Fruit fly (Drosophila melanogaster) whole organism, embryonic: Measurements from ENCODE around the gene CG18649.

Experiments used
- Abd-B ChIP-seq: fragments of 200-800 bp; sonication (Bioruptor generic); optimal IDR thresholded peaks from 2 replicates; lab custom pipeline; 2018; ENCODE audit warnings: missing biosample characterization, mild to moderate bottlenecking, missing genetic modification characterization, moderate library complexity
- Aef1 ChIP-seq: fragments of 200-800 bp; sonication (Bioruptor generic); IDR thresholded peaks from 3 replicates; pipeline ENCODE4 v1.3.6; 2022; ENCODE audit warnings: missing biosample characterization, missing genetic modification characterization
- CG10267 ChIP-seq: fragments of 200-800 bp; sonication (Bioruptor generic); optimal IDR thresholded peaks from 2 replicates; lab custom pipeline; 2018; ENCODE audit warnings: missing biosample characterization, mild to moderate bottlenecking, missing genetic modification characterization, moderate library complexity
- CG10366 ChIP-seq: fragments of 200-800 bp; sonication (Bioruptor generic); IDR thresholded peaks from 2 replicates; pipeline ENCODE4 v1.3.6; 2022; ENCODE audit warnings: missing biosample characterization, missing genetic modification characterization
- CG13894 ChIP-seq: fragments of 200-800 bp; sonication (Bioruptor generic); optimal IDR thresholded peaks from 3 replicates; lab custom pipeline; 2018; ENCODE audit warnings: missing biosample characterization, mild to moderate bottlenecking, missing genetic modification characterization, moderate library complexity
- CG1529 ChIP-seq: fragments of 200-800 bp; sonication (Bioruptor generic); optimal IDR thresholded peaks from 3 replicates; lab custom pipeline; 2018; ENCODE audit warnings: missing biosample characterization, missing genetic modification characterization
- CG15514 ChIP-seq: fragments of 200-800 bp; sonication (Bioruptor generic); optimal IDR thresholded peaks from 3 replicates; lab custom pipeline; 2017; ENCODE audit warnings: missing biosample characterization, missing genetic modification characterization, mild to moderate bottlenecking, moderate library complexity, missing genetic modification reagents
- CG18011 ChIP-seq: fragments of 200-800 bp; sonication (Bioruptor generic); optimal IDR thresholded peaks from 2 replicates; lab custom pipeline; 2017; ENCODE audit warnings: missing biosample characterization, missing genetic modification characterization, mild to moderate bottlenecking, moderate library complexity, missing genotype
- CG18764 ChIP-seq: fragments of 200-800 bp; sonication (Bioruptor generic); optimal IDR thresholded peaks from 3 replicates; lab custom pipeline; 2016; ENCODE audit warnings: missing biosample characterization, missing genetic modification characterization
- CG2129 ChIP-seq: fragments of 200-800 bp; sonication (Bioruptor generic); IDR thresholded peaks from 2 replicates; pipeline ENCODE4 v1.3.6; 2022; ENCODE audit warnings: missing biosample characterization, missing genetic modification characterization; ENCODE audit not compliant: partially characterized antibody
- CG2199 ChIP-seq: fragments of 200-800 bp; sonication (Bioruptor generic); IDR thresholded peaks from 3 replicates; pipeline ENCODE4 v1.3.6; 2022; ENCODE audit warnings: missing biosample characterization, missing genetic modification characterization
- CG2712 ChIP-seq: fragments of 200-800 bp; optimal IDR thresholded peaks from 3 replicates; lab custom pipeline; 2019; ENCODE audit warnings: missing biosample characterization, mild to moderate bottlenecking, missing genetic modification characterization, moderate library complexity
- CG31441 ChIP-seq: fragments of 200-800 bp; sonication (Bioruptor generic); IDR thresholded peaks from 2 replicates; pipeline ENCODE4 v1.3.6; 2022; ENCODE audit warnings: missing biosample characterization, missing genetic modification characterization
- CG32532 ChIP-seq: fragments of 200-800 bp; sonication (Bioruptor generic); IDR thresholded peaks from 2 replicates; pipeline ENCODE4 v1.3.6; 2022; ENCODE audit warnings: missing biosample characterization, missing genetic modification characterization
- CG4730 ChIP-seq: fragments of 200-800 bp; sonication (Bioruptor generic); IDR thresholded peaks from 2 replicates; pipeline ENCODE4 v1.3.6; 2022; ENCODE audit warnings: missing biosample characterization, missing genetic modification characterization
- CG7357 ChIP-seq: fragments of 200-800 bp; sonication (Bioruptor generic); IDR thresholded peaks from 3 replicates; pipeline ENCODE4 v1.3.6; 2022; ENCODE audit warnings: missing biosample characterization, missing genetic modification characterization
- CG8281 ChIP-seq: fragments of 200-800 bp; sonication (Bioruptor generic); optimal IDR thresholded peaks from 2 replicates; lab custom pipeline; 2018; ENCODE audit warnings: missing biosample characterization, mild to moderate bottlenecking, missing genetic modification characterization, moderate library complexity
- CG9727 ChIP-seq: fragments of 200-800 bp; sonication (Bioruptor generic); optimal IDR thresholded peaks from 3 replicates; lab custom pipeline; 2017; ENCODE audit warnings: missing biosample characterization, mild to moderate bottlenecking, missing genetic modification characterization
- D ChIP-seq, 2 experiments: fragments of 200-800 bp in 1 of 2; fragments of >200 bp in 1 of 2; sonication (Bioruptor generic) in 1 of 2; optimal IDR thresholded peaks; 2 replicates in 1 of 2; 3 replicates in 1 of 2; lab custom pipeline; 2017; ENCODE audit warnings: mild to moderate bottlenecking in 1 of 2, missing biosample characterization in 1 of 2, missing genetic modification characterization in 1 of 2, missing genetic modification reagents in 1 of 2
- Elba2 ChIP-seq: fragments of 200-800 bp; sonication (Bioruptor generic); optimal IDR thresholded peaks from 3 replicates; lab custom pipeline; 2016; ENCODE audit warnings: missing biosample characterization, missing genetic modification characterization
- Fer3 ChIP-seq: fragments of 200-800 bp; sonication (Bioruptor generic); optimal IDR thresholded peaks from 2 replicates; lab custom pipeline; 2018; ENCODE audit warnings: missing biosample characterization, mild to moderate bottlenecking, missing genetic modification characterization, moderate library complexity
- Hr3 ChIP-seq: fragments of 200-800 bp; sonication (Bioruptor generic); optimal IDR thresholded peaks from 3 replicates; lab custom pipeline; 2016; ENCODE audit warnings: missing biosample characterization, missing genetic modification characterization
- Hsf ChIP-seq: fragments of 200-800 bp; sonication (Bioruptor generic); optimal IDR thresholded peaks from 3 replicates; lab custom pipeline; 2016; ENCODE audit warnings: missing biosample characterization, missing genetic modification characterization
- Oli ChIP-seq: fragments of 200-800 bp; sonication (Bioruptor generic); optimal IDR thresholded peaks from 2 replicates; lab custom pipeline; 2018; ENCODE audit warnings: missing biosample characterization, mild to moderate bottlenecking, missing genetic modification characterization, moderate library complexity
- Ptx1 ChIP-seq: fragments of 200-800 bp; sonication (Bioruptor generic); IDR thresholded peaks from 2 replicates; pipeline ENCODE4 v1.3.6; 2022; ENCODE audit warnings: missing biosample characterization, missing genetic modification characterization
- Scr ChIP-seq: fragments of 200-800 bp; sonication (Bioruptor generic); IDR thresholded peaks from 2 replicates; pipeline ENCODE4 v1.3.6; 2022; ENCODE audit warnings: missing biosample characterization, missing genetic modification characterization; ENCODE audit not compliant: partially characterized antibody
- Six4 ChIP-seq: fragments of 200-800 bp; sonication (Bioruptor generic); optimal IDR thresholded peaks from 2 replicates; lab custom pipeline; 2016; ENCODE audit warnings: missing biosample characterization, missing genetic modification characterization
- Stat92E ChIP-seq, 3 experiments: fragments of >200 bp in 2 of 3; fragments of 200-800 bp in 1 of 3; sonication (Bioruptor generic) in 1 of 3; optimal IDR thresholded peaks; 2 replicates each; lab custom pipeline; 2017 to 2019; ENCODE audit warnings: missing biosample characterization in 3 of 3, missing genetic modification characterization in 3 of 3, mild to moderate bottlenecking in 1 of 3, moderate library complexity in 1 of 3
- Taf1 ChIP-seq: fragments of 200-800 bp; sonication (Bioruptor generic); IDR thresholded peaks from 2 replicates; pipeline ENCODE4 v1.3.6; 2022; ENCODE audit warnings: missing biosample characterization, missing genetic modification characterization
- Vsx1 ChIP-seq: fragments of 200-800 bp; sonication (Bioruptor generic); optimal IDR thresholded peaks from 2 replicates; lab custom pipeline; 2017; ENCODE audit warnings: missing biosample characterization, mild to moderate bottlenecking, missing genetic modification characterization, missing genetic modification reagents
- Xrp1 ChIP-seq: fragments of 200-800 bp; sonication (Bioruptor generic); IDR thresholded peaks from 2 replicates; pipeline ENCODE4 v1.3.6; 2022; ENCODE audit warnings: missing biosample characterization, missing genetic modification characterization
- aop ChIP-seq: fragments of 200-800 bp; sonication (Bioruptor generic); IDR thresholded peaks from 2 replicates; pipeline ENCODE4 v1.3.6; 2022; ENCODE audit warnings: missing biosample characterization, missing genetic modification characterization
- cas ChIP-seq: fragments of 200-800 bp; sonication (Bioruptor generic); IDR thresholded peaks from 2 replicates; pipeline ENCODE4 v1.3.6; 2022; ENCODE audit warnings: missing biosample characterization, missing genetic modification characterization
- chn ChIP-seq: fragments of 200-800 bp; sonication (Bioruptor generic); optimal IDR thresholded peaks from 2 replicates; lab custom pipeline; 2016; ENCODE audit warnings: missing biosample characterization, missing genetic modification characterization
- crp ChIP-seq, 2 experiments: fragments of 200-800 bp; sonication (Bioruptor generic); optimal IDR thresholded peaks; 2 replicates in 1 of 2; 3 replicates in 1 of 2; lab custom pipeline; 2017; ENCODE audit warnings: missing biosample characterization in 2 of 2, missing genetic modification characterization in 2 of 2, mild to moderate bottlenecking in 1 of 2, moderate library complexity in 1 of 2
- emc ChIP-seq: fragments of 200-800 bp; sonication (Bioruptor generic); optimal IDR thresholded peaks from 2 replicates; lab custom pipeline; 2016; ENCODE audit warnings: missing biosample characterization, missing genetic modification characterization
- en ChIP-seq: fragments of 200-800 bp; sonication (Bioruptor generic); optimal IDR thresholded peaks from 2 replicates; lab custom pipeline; 2016; ENCODE audit warnings: missing biosample characterization, missing genetic modification characterization
- gcm2 ChIP-seq: fragments of 200-800 bp; sonication (Bioruptor generic); optimal IDR thresholded peaks from 2 replicates; lab custom pipeline; 2016; ENCODE audit warnings: missing biosample characterization, missing genetic modification characterization
- gem ChIP-seq: fragments of 200-800 bp; sonication (Bioruptor generic); optimal IDR thresholded peaks from 2 replicates; lab custom pipeline; 2019; ENCODE audit warnings: missing biosample characterization, mild to moderate bottlenecking, missing genetic modification characterization, moderate library complexity
- grau ChIP-seq: fragments of 200-800 bp; optimal IDR thresholded peaks from 3 replicates; lab custom pipeline; 2019; ENCODE audit warnings: missing biosample characterization, mild to moderate bottlenecking, missing genetic modification characterization, moderate library complexity
- grn ChIP-seq: fragments of 200-800 bp; sonication (Bioruptor generic); optimal IDR thresholded peaks from 3 replicates; lab custom pipeline; 2017; ENCODE audit warnings: missing biosample characterization, missing genetic modification characterization
- gt ChIP-seq: fragments of 200-800 bp; sonication (Bioruptor generic); IDR thresholded peaks from 2 replicates; pipeline ENCODE4 v1.3.6; 2022; ENCODE audit warnings: missing biosample characterization, missing genetic modification characterization
- knrl ChIP-seq: fragments of 200-800 bp; sonication (Bioruptor generic); IDR thresholded peaks from 3 replicates; pipeline ENCODE4 v1.3.6; 2022; ENCODE audit warnings: missing biosample characterization, missing genetic modification characterization; ENCODE audit not compliant: partially characterized antibody
- maf-S ChIP-seq: fragments of 200-800 bp; sonication (Bioruptor generic); optimal IDR thresholded peaks from 2 replicates; lab custom pipeline; 2016; ENCODE audit warnings: missing biosample characterization, missing genetic modification characterization
- phol ChIP-seq: fragments of 200-800 bp; sonication (Bioruptor generic); optimal IDR thresholded peaks from 3 replicates; lab custom pipeline; 2018; ENCODE audit warnings: missing biosample characterization, mild to moderate bottlenecking, missing genetic modification characterization, moderate library complexity
- sna ChIP-seq: fragments of 200-800 bp; sonication (Bioruptor generic); IDR thresholded peaks from 2 replicates; pipeline ENCODE4 v1.3.6; 2022; ENCODE audit warnings: missing biosample characterization, missing genetic modification characterization; ENCODE audit not compliant: partially characterized antibody
- tgo ChIP-seq: fragments of 200-800 bp; sonication (Bioruptor generic); IDR thresholded peaks from 3 replicates; pipeline ENCODE4 v1.3.6; 2022; ENCODE audit warnings: missing biosample characterization, missing genetic modification characterization
- wdn ChIP-seq: fragments of 200-800 bp; sonication (Bioruptor generic); IDR thresholded peaks from 2 replicates; pipeline ENCODE4 v1.3.6; 2022; ENCODE audit warnings: missing biosample characterization, missing genetic modification characterization

CG18649 gene

dm6 chr3L:15011638-15012335 is 42.1 kb downstream of the CG18649 start (continued):
- TF ChIP-seq Hsf (peak; percentile 44), wdn (GFP tag; lab: Robert Waterston, UW) (no peak), Vsx1 (peak; percentile 36), CG10267 (tag; lab: Kevin White, UChicago) (peak; percentile 83), CG2199 (GFP tag; lab: Robert Waterston, UW) (peak; percentile 69; the same call in 1 of the 3 replicates), CG2712 (tag; lab: Kevin White, UChicago) (peak; percentile 88), Hr3 (peak; percentile 55), Xrp1 (GFP tag; lab: Robert Waterston, UW) (peak; percentile 87), chn (GFP tag; lab: Kevin White, UChicago) (no peak), Six4 (GFP tag; lab: Kevin White, UChicago) (peak; percentile 66), crp (GFP tag; optimal IDR thresholded peaks at IDR 0.05; lab: Kevin White, UChicago) (no peak), gem (tag; lab: Kevin White, UChicago) (peak; percentile 93), CG15514 (peak; percentile 38), aop (no peak), knrl (GFP tag; lab: Robert Waterston, UW) (no peak), maf-S (GFP tag; lab: Kevin White, UChicago) (peak; percentile 23), CG2129 (GFP tag; lab: Robert Waterston, UW) (no peak), Stat92E (GFP tag; optimal IDR thresholded peaks at IDR 0.05; lab: Kevin White, UChicago) (peak in 1 of 3 experiments; percentile 33), CG31441 (GFP tag; lab: Robert Waterston, UW) (peak; percentile 87), Ptx1 (GFP tag; lab: Robert Waterston, UW) (peak; percentile 82), emc (GFP tag; lab: Kevin White, UChicago) (no peak), gt (GFP tag; lab: Robert Waterston, UW) (no peak), Elba2 (GFP tag; lab: Kevin White, UChicago) (no peak), CG18011 (peak; percentile 17), Oli (tag; lab: Kevin White, UChicago) (peak; percentile 81), Scr (GFP tag; lab: Robert Waterston, UW) (no peak), CG10366 (peak; percentile 70), sna (GFP tag; lab: Robert Waterston, UW) (no peak), CG7357 (peak; percentile 60; the same call in 2 of the 3 replicates), CG1529 (GFP tag; lab: Kevin White, UChicago) (peak; percentile 53), phol (tag; lab: Kevin White, UChicago) (peak; percentile 85), Fer3 (tag; lab: Kevin White, UChicago) (peak; percentile 75), CG4730 (peak; percentile 41), Aef1 (peak; percentile 52), CG9727 (GFP tag; lab: Kevin White, UChicago) (peak; percentile 81), grn (peak; percentile 12), tgo (GFP tag; lab: Robert Waterston, UW) (peak; percentile 82), CG8281 (tag; lab: Kevin White, UChicago) (peak; percentile 47), CG18764 (GFP tag; lab: Kevin White, UChicago) (peak; percentile 48), CG13894 (no peak), Abd-B (GFP tag; lab: Kevin White, UChicago) (peak; percentile 87), en (peak; percentile 38), CG32532 (GFP tag; lab: Robert Waterston, UW) (peak; percentile 57; the same call in 1 of the 2 replicates), Taf1 (GFP tag; lab: Robert Waterston, UW) (peak; percentile 55; the same call in 1 of the 2 replicates), gcm2 (GFP tag; lab: Kevin White, UChicago) (no peak), D (optimal IDR thresholded peaks at IDR 0.05; lab: Kevin White, UChicago) (no peak), D (GFP tag; optimal IDR thresholded peaks at IDR 0.05; lab: Kevin White, UChicago) (peak; percentile 70), grau (tag; lab: Kevin White, UChicago) (peak; percentile 78), cas (GFP tag; lab: Robert Waterston, UW) (no peak)
